Worm (Caenorhabditis elegans) whole organism, mixed stage, embryonic: ENCODE data around the gene pgp-1.

ENCODE experiments used
- M03D4.4 ChIP-seq: sonication (generic microtip); optimal IDR thresholded peaks from 2 replicates; lab custom pipeline; 2017; ENCODE audit warnings: mild to moderate bottlenecking, missing genetic modification characterization, missing compliant biosample characterization
- bed-3 ChIP-seq: fragments of 200-800 bp; sonication (Bioruptor generic); optimal IDR thresholded peaks from 3 replicates; lab custom pipeline; 2018; ENCODE audit warnings: mild to moderate bottlenecking, missing genetic modification characterization, moderate library complexity, missing compliant biosample characterization
- blmp-1 ChIP-seq: fragments of 150-350 bp; optimal IDR thresholded peaks from 2 replicates; lab custom pipeline; 2014; ENCODE audit warnings: missing biosample characterization, missing genetic modification characterization
- ceh-39 ChIP-seq: fragments of 150-350 bp; optimal IDR thresholded peaks from 2 replicates; lab custom pipeline; 2014; ENCODE audit warnings: missing biosample characterization, missing genetic modification characterization
- ceh-83 ChIP-seq: fragments of 200-800 bp; sonication (Bioruptor generic); optimal IDR thresholded peaks from 2 replicates; lab custom pipeline; 2018; ENCODE audit warnings: mild to moderate bottlenecking, missing genetic modification characterization, missing compliant biosample characterization
- ces-1 ChIP-seq: fragments of 150-350 bp; optimal IDR thresholded peaks from 2 replicates; lab custom pipeline; 2014; ENCODE audit warnings: missing biosample characterization, missing genetic modification reagents, missing genetic modification characterization
- cnd-1 ChIP-seq: fragments of 200-800 bp; sonication (Bioruptor generic); optimal IDR thresholded peaks from 2 replicates; lab custom pipeline; 2018; ENCODE audit warnings: mild to moderate bottlenecking, missing genetic modification characterization, missing compliant biosample characterization
- drap-1 ChIP-seq: fragments of 200-800 bp; sonication (Bioruptor generic); optimal IDR thresholded peaks from 3 replicates; lab custom pipeline; 2018; ENCODE audit warnings: mild to moderate bottlenecking, missing genetic modification characterization, missing compliant biosample characterization
- elt-1 ChIP-seq: sonication (generic microtip); optimal IDR thresholded peaks from 2 replicates; lab custom pipeline; 2017; ENCODE audit warnings: missing genetic modification characterization, mild to moderate bottlenecking, missing compliant biosample characterization, antibody characterized with exemption, moderate library complexity, borderline replicate concordance; ENCODE audit not compliant: insufficient read depth
- elt-3 ChIP-seq: fragments of 150-350 bp; optimal IDR thresholded peaks from 2 replicates; lab custom pipeline; 2014; ENCODE audit warnings: missing biosample characterization, missing genetic modification characterization
- ham-2 ChIP-seq: fragments of 200-800 bp; sonication (Bioruptor generic); optimal IDR thresholded peaks from 2 replicates; lab custom pipeline; 2018; ENCODE audit warnings: mild to moderate bottlenecking, missing genetic modification characterization, missing compliant biosample characterization
- hlh-1 ChIP-seq: fragments of 150-350 bp; optimal IDR thresholded peaks from 2 replicates; lab custom pipeline; 2014; ENCODE audit warnings: missing biosample characterization, missing genetic modification reagents, missing genetic modification characterization
- lin-13 ChIP-seq: fragments of 150-350 bp; optimal IDR thresholded peaks from 2 replicates; lab custom pipeline; 2014; ENCODE audit warnings: missing biosample characterization, missing genetic modification characterization
- lin-32 ChIP-seq: fragments of 200-800 bp; sonication (Bioruptor generic); optimal IDR thresholded peaks from 2 replicates; lab custom pipeline; 2018; ENCODE audit warnings: mild to moderate bottlenecking, missing genetic modification characterization, missing compliant biosample characterization
- mep-1 ChIP-seq: fragments of 150-350 bp; optimal IDR thresholded peaks from 2 replicates; lab custom pipeline; 2017; ENCODE audit warnings: missing biosample characterization, missing genetic modification reagents, missing genetic modification characterization, inconsistent platforms
- mls-2 ChIP-seq: sonication (generic microtip); optimal IDR thresholded peaks from 2 replicates; lab custom pipeline; 2016; ENCODE audit warnings: mild to moderate bottlenecking, missing genetic modification characterization, moderate library complexity, missing compliant biosample characterization
- nhr-12 ChIP-seq: fragments of 150-350 bp; optimal IDR thresholded peaks from 2 replicates; lab custom pipeline; 2014; ENCODE audit warnings: missing biosample characterization, missing genetic modification characterization
- nhr-2 ChIP-seq: fragments of 150-350 bp; optimal IDR thresholded peaks from 2 replicates; lab custom pipeline; 2014; ENCODE audit warnings: missing biosample characterization, missing genetic modification characterization
- nhr-237 ChIP-seq: fragments of 150-350 bp; optimal IDR thresholded peaks from 2 replicates; lab custom pipeline; 2014; ENCODE audit warnings: missing biosample characterization, missing genetic modification characterization
- nhr-28 ChIP-seq: fragments of 150-350 bp; optimal IDR thresholded peaks from 2 replicates; lab custom pipeline; 2014; ENCODE audit warnings: missing biosample characterization, missing genetic modification characterization
- pha-4 ChIP-seq: fragments of 150-350 bp; optimal IDR thresholded peaks from 2 replicates; lab custom pipeline; 2018; ENCODE audit warnings: missing biosample characterization, missing genetic modification reagents, missing genetic modification characterization
- sem-2 ChIP-seq: fragments of 200-800 bp; sonication (Bioruptor generic); optimal IDR thresholded peaks from 2 replicates; lab custom pipeline; 2018; ENCODE audit warnings: mild to moderate bottlenecking, missing genetic modification characterization, missing compliant biosample characterization
- snpc-4 ChIP-seq: fragments of 150-350 bp; optimal IDR thresholded peaks from 2 replicates; lab custom pipeline; 2014; ENCODE audit warnings: missing biosample characterization, missing genetic modification characterization
- sptf-1 ChIP-seq: sonication (generic microtip); optimal IDR thresholded peaks from 2 replicates; lab custom pipeline; 2017; ENCODE audit warnings: mild to moderate bottlenecking, missing genetic modification characterization, moderate library complexity, missing compliant biosample characterization
- tbx-8 ChIP-seq: fragments of 200-800 bp; sonication (Bioruptor generic); optimal IDR thresholded peaks from 2 replicates; lab custom pipeline; 2018; ENCODE audit warnings: mild to moderate bottlenecking, missing genetic modification characterization, moderate library complexity, missing compliant biosample characterization
- unc-120 ChIP-seq: sonication (generic microtip); optimal IDR thresholded peaks from 2 replicates; lab custom pipeline; 2017; ENCODE audit warnings: missing genetic modification characterization, missing compliant biosample characterization; ENCODE audit not compliant: poor library complexity, severe bottlenecking
- unc-62 ChIP-seq: fragments of 150-350 bp; optimal IDR thresholded peaks from 2 replicates; lab custom pipeline; 2014; ENCODE audit warnings: missing biosample characterization, missing genetic modification reagents, missing genetic modification characterization
- zip-8 ChIP-seq: fragments of 150-350 bp; optimal IDR thresholded peaks from 2 replicates; lab custom pipeline; 2014; ENCODE audit warnings: missing biosample characterization, missing genetic modification characterization

pgp-1 gene

ce11 chrIV:12620921-12621320 lies 22.0 kb upstream of the pgp-1 start:
- TF ChIP-seq unc-62 (GFP tag; lab: Kevin White, UChicago) (peak; percentile 54), sptf-1 (tag; lab: Kevin White, UChicago) (no peak), hlh-1 (tag; lab: Kevin White, UChicago) (peak; percentile 84)

ce11 chrIV:12618877-12619276 lies 19.9 kb upstream of the pgp-1 start:
- no peak for TF ChIP-seq lin-13
- TF ChIP-seq ceh-39 (tag; lab: Kevin White, UChicago), result no peak
- no peak for TF ChIP-seq blmp-1 (tag; lab: Kevin White, UChicago)
- no peak for TF ChIP-seq zip-8
- TF ChIP-seq nhr-28 (tag; lab: Kevin White, UChicago), result no peak
- no peak for TF ChIP-seq nhr-237 (tag; lab: Kevin White, UChicago)
- TF ChIP-seq ces-1, result no peak

ce11 chrIV:12617934-12618333 lies 19.0 kb upstream of the pgp-1 start:
- no peak for TF ChIP-seq nhr-12
- no peak for TF ChIP-seq nhr-2 (tag; lab: Kevin White, UChicago)
- TF ChIP-seq sem-2 (GFP tag; lab: Kevin White, UChicago), result no peak
- TF ChIP-seq hlh-1 (tag; lab: Kevin White, UChicago), result no peak
- TF ChIP-seq tbx-8, result no peak
- no peak for TF ChIP-seq zip-8
- TF ChIP-seq M03D4.4 (tag; lab: Kevin White, UChicago), result no peak
- TF ChIP-seq nhr-237 (tag; lab: Kevin White, UChicago), result no peak

ce11 chrIV:12616943-12617689 lies 18.1 kb upstream of the pgp-1 start:
- no peak for TF ChIP-seq bed-3 (GFP tag; lab: Kevin White, UChicago)
- TF ChIP-seq blmp-1 (tag; lab: Kevin White, UChicago), result no peak
- no peak for TF ChIP-seq mep-1
- peak; percentile 11 for TF ChIP-seq cnd-1 (tag; lab: Kevin White, UChicago)
- no peak for TF ChIP-seq tbx-8
- no peak for TF ChIP-seq hlh-1 (tag; lab: Kevin White, UChicago)
- peak; percentile 95 for TF ChIP-seq ham-2 (GFP tag; lab: Kevin White, UChicago)
- TF ChIP-seq mls-2 (tag; lab: Kevin White, UChicago), result peak; percentile 82
- peak; percentile 7 for TF ChIP-seq ces-1
- TF ChIP-seq sptf-1 (tag; lab: Kevin White, UChicago), result peak; percentile 59
- TF ChIP-seq, all 35 proteins: peak for 5

- no peak for TF ChIP-seq nhr-237 (tag; lab: Kevin White, UChicago)
- TF ChIP-seq nhr-2 (tag; lab: Kevin White, UChicago), result peak; percentile 10
- TF ChIP-seq bed-3 (GFP tag; lab: Kevin White, UChicago), result no peak
- no peak for TF ChIP-seq pha-4
- no peak for TF ChIP-seq ceh-83 (GFP tag; lab: Kevin White, UChicago)
- no peak for TF ChIP-seq ham-2 (GFP tag; lab: Kevin White, UChicago)
- TF ChIP-seq snpc-4 (tag; lab: Kevin White, UChicago), result no peak
- peak; percentile 66 for TF ChIP-seq M03D4.4 (tag; lab: Kevin White, UChicago)
- peak; percentile 50 for TF ChIP-seq cnd-1 (tag; lab: Kevin White, UChicago)
- peak; percentile 90 for TF ChIP-seq unc-120
- TF ChIP-seq hlh-1 (tag; lab: Kevin White, UChicago), result peak; percentile 97
- TF ChIP-seq unc-62 (GFP tag; lab: Kevin White, UChicago), result peak; percentile 73
- no peak for TF ChIP-seq mls-2 (tag; lab: Kevin White, UChicago)
- TF ChIP-seq elt-1 (tag; lab: Kevin White, UChicago), result no peak
- peak; percentile 22 for TF ChIP-seq lin-32 (GFP tag; lab: Kevin White, UChicago)
- no peak for TF ChIP-seq elt-3 (tag; lab: Kevin White, UChicago)
- no peak for TF ChIP-seq drap-1 (GFP tag; lab: Kevin White, UChicago)
- TF ChIP-seq, all 35 proteins: peak for 7
Observed at ce11 chrIV:12615122-12615745, 16.3 kb upstream of the pgp-1 start.
